Fruit fly (Drosophila melanogaster): ENCODE measurements around the gene CG31495.

DNA sequence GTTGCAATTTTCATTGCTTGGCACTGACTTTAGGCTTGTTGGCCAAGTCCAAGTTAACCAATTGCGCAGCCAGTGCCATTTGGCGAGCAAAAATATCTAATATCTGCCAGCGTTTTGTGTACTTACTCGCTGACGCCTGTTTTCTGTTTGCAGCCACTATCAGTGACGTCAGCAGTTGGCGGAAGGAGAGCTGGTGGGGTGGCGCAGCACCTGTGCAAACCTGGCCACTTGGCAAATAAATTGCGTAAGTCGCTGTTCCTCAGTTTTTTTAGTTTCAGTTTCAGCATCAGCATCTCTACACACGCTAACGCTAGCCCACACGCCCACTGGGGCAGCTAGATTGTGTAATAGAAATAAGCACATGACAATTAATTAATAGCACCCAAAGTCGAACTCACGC lies 20.7 kb downstream of the CG31495 start:
- TF ChIP-seq pan (optimal IDR thresholded peaks at IDR 0.05), result no peak
- TF ChIP-seq CG9705 (GFP tag; optimal IDR thresholded peaks at IDR 0.05), result no peak
- no peak for TF ChIP-seq Abd-B (GFP tag; optimal IDR thresholded peaks at IDR 0.05)
- TF ChIP-seq OdsH (GFP tag; optimal IDR thresholded peaks at IDR 0.05), result no peak

Measured in whole organism, wandering third instar larva.